Worm (Caenorhabditis elegans) whole organism, late embryonic: ENCODE measurements around the gene ZK829.3.

ENCODE experiments used
- C08G9.2 ChIP-seq: sonication (generic microtip); optimal IDR thresholded peaks from 2 replicates; lab custom pipeline; 2016; ENCODE audit warnings: mild to moderate bottlenecking, missing genetic modification characterization, moderate library complexity, missing compliant biosample characterization
- ama-1 ChIP-seq: fragments of 150-350 bp; optimal IDR thresholded peaks from 2 replicates; lab custom pipeline; 2014
- pha-2 ChIP-seq: sonication (generic microtip); optimal IDR thresholded peaks from 2 replicates; lab custom pipeline; 2017; ENCODE audit warnings: mild to moderate bottlenecking, missing genetic modification characterization, missing compliant biosample characterization
- tbx-2 ChIP-seq: sonication (generic microtip); optimal IDR thresholded peaks from 2 replicates; lab custom pipeline; 2016; ENCODE audit warnings: missing genetic modification characterization, missing compliant biosample characterization
- ztf-16 ChIP-seq: sonication (generic microtip); optimal IDR thresholded peaks from 2 replicates; lab custom pipeline; 2017; ENCODE audit warnings: missing genetic modification characterization, missing compliant biosample characterization

DNA sequence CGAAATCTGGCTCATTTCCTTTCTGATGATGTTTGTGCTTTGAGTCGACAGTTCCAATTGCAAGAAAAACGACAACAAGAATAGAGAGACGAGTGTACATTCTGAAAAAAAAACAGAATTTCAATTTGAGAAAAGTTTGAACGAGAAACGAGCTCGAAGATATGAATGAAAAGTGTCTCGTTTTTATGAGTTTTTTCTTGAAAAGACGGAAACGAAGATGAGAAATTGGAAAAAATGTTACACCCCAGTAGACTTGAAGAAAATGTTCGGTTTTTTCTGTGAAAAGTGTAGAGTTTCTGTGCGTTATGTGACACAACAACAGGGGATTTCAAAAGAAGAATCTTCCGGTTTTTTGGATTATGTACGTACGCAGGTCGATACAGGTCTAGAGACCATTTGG is 22.4 kb downstream of the ZK829.3 start, which contains the start of gene srlf-31:
- TF ChIP-seq tbx-2 (tag; lab: Kevin White, UChicago) = no peak
- no peak for TF ChIP-seq ama-1 (lab: Kevin White, UChicago)
- TF ChIP-seq pha-2 (tag; lab: Kevin White, UChicago) = no peak
- TF ChIP-seq ztf-16 (tag; lab: Kevin White, UChicago) = no peak
- TF ChIP-seq C08G9.2 (tag; lab: Kevin White, UChicago) = no peak
